Worm (Caenorhabditis elegans) whole organism, young adult: ENCODE results near the gene cks-1.

Experiments
- B0019.2 ChIP-seq: fragments of 200-800 bp; sonication (Bioruptor generic); conservative IDR thresholded peaks from 2 replicates; pipeline ENCODE4 v1.3.6; 2022; ENCODE audit warnings: missing genetic modification reagents, missing genetic modification characterization, missing compliant biosample characterization
- B0035.1 ChIP-seq: sonication (generic microtip); optimal IDR thresholded peaks from 2 replicates; lab custom pipeline; 2016; ENCODE audit warnings: missing genetic modification characterization, mild to moderate bottlenecking, missing compliant biosample characterization, missing genotype, missing genetic modification reagents
- B0336.3 ChIP-seq: fragments of 200-800 bp; sonication (Bioruptor generic); IDR thresholded peaks from 2 replicates; pipeline ENCODE4 v1.3.6; 2022; ENCODE audit warnings: missing genetic modification characterization, missing compliant biosample characterization
- C06A6.2 ChIP-seq: fragments of 200-800 bp; sonication (Bioruptor generic); conservative IDR thresholded peaks from 2 replicates; pipeline ENCODE4 v1.3.6; 2022; ENCODE audit warnings: missing genetic modification characterization, missing compliant biosample characterization
- C17E4.6 ChIP-seq: fragments of 200-800 bp; sonication (Bioruptor generic); IDR thresholded peaks from 2 replicates; pipeline ENCODE4 v1.3.6; 2022; ENCODE audit warnings: missing genetic modification reagents, missing genetic modification characterization, missing compliant biosample characterization
- D2030.7 ChIP-seq: fragments of 200-800 bp; sonication (Bioruptor generic); IDR thresholded peaks from 2 replicates; pipeline ENCODE4 v1.3.6; 2022; ENCODE audit warnings: missing genetic modification reagents, missing genetic modification characterization, missing compliant biosample characterization
- F49E8.2 ChIP-seq: sonication (generic microtip); optimal IDR thresholded peaks from 3 replicates; lab custom pipeline; 2017; ENCODE audit warnings: missing genetic modification characterization, mild to moderate bottlenecking, missing compliant biosample characterization, antibody characterized with exemption, moderate library complexity; ENCODE audit not compliant: insufficient read depth
- F52B5.7 ChIP-seq: sonication (generic microtip); optimal IDR thresholded peaks from 2 replicates; lab custom pipeline; 2016; ENCODE audit warnings: mild to moderate bottlenecking, missing genetic modification characterization, missing compliant biosample characterization
- F57C9.4 ChIP-seq: sonication (generic microtip); optimal IDR thresholded peaks from 2 replicates; lab custom pipeline; 2017; ENCODE audit warnings: mild to moderate bottlenecking, missing genetic modification characterization, missing compliant biosample characterization
- T07F8.4 ChIP-seq: sonication (generic microtip); optimal IDR thresholded peaks from 2 replicates; lab custom pipeline; 2016; ENCODE audit warnings: mild to moderate bottlenecking, missing genetic modification characterization, moderate library complexity, missing compliant biosample characterization
- Y53G8AR.9 ChIP-seq: fragments of 200-800 bp; sonication (Bioruptor generic); conservative IDR thresholded peaks from 2 replicates; pipeline ENCODE4 v1.3.6; 2022; ENCODE audit warnings: missing genetic modification reagents, missing genetic modification characterization, missing compliant biosample characterization
- Y95B8A.8 ChIP-seq: fragments of 200-800 bp; sonication (Bioruptor generic); IDR thresholded peaks from 2 replicates; pipeline ENCODE4 v1.3.6; 2022; ENCODE audit warnings: missing genetic modification reagents, missing genetic modification characterization, missing compliant biosample characterization
- aptf-3 ChIP-seq: fragments of 200-800 bp; sonication (Bioruptor generic); IDR thresholded peaks from 2 replicates; pipeline ENCODE4 v1.3.6; 2022; ENCODE audit warnings: missing genetic modification characterization, missing compliant biosample characterization
- atf-7 ChIP-seq: sonication (generic microtip); optimal IDR thresholded peaks from 2 replicates; lab custom pipeline; 2017; ENCODE audit warnings: mild to moderate bottlenecking, missing genetic modification characterization, missing compliant biosample characterization
- athp-1 ChIP-seq: sonication (generic microtip); optimal IDR thresholded peaks from 2 replicates; lab custom pipeline; 2017; ENCODE audit warnings: mild to moderate bottlenecking, missing genetic modification characterization, missing compliant biosample characterization
- attf-6 ChIP-seq: fragments of 200-800 bp; sonication (Bioruptor generic); IDR thresholded peaks from 2 replicates; pipeline ENCODE4 v1.3.6; 2022; ENCODE audit warnings: missing genetic modification reagents, missing genetic modification characterization, missing compliant biosample characterization
- bed-1 ChIP-seq: fragments of 200-800 bp; sonication (Bioruptor generic); IDR thresholded peaks from 2 replicates; pipeline ENCODE4 v1.3.6; 2022; ENCODE audit warnings: missing genetic modification reagents, missing genetic modification characterization, missing compliant biosample characterization
- cebp-1 ChIP-seq, 2 experiments: fragments of 200-800 bp in 1 of 2; sonication (Bioruptor generic) in 1 of 2; sonication (generic microtip) in 1 of 2; IDR thresholded peaks in 1 of 2; optimal IDR thresholded peaks in 1 of 2; 2 replicates each; pipeline versions ENCODE4 v1.3.6 to Lab custom; 2017 to 2022; ENCODE audit warnings: missing compliant biosample characterization in 2 of 2, missing genetic modification characterization in 2 of 2, mild to moderate bottlenecking in 1 of 2, missing genetic modification reagents in 1 of 2, moderate library complexity in 1 of 2
- ceh-27 ChIP-seq: fragments of 200-800 bp; sonication (Bioruptor generic); optimal IDR thresholded peaks from 2 replicates; lab custom pipeline; 2018; ENCODE audit warnings: mild to moderate bottlenecking, missing genetic modification characterization, moderate library complexity, missing compliant biosample characterization
- ceh-58 ChIP-seq: fragments of 200-800 bp; sonication (Bioruptor generic); IDR thresholded peaks from 2 replicates; pipeline ENCODE4 v1.3.6; 2022; ENCODE audit warnings: missing genetic modification characterization, missing compliant biosample characterization
- ceh-91 ChIP-seq: fragments of 200-800 bp; sonication (Bioruptor generic); IDR thresholded peaks from 2 replicates; pipeline ENCODE4 v1.3.6; 2022; ENCODE audit warnings: missing genetic modification reagents, missing genetic modification characterization, missing compliant biosample characterization
- die-1 ChIP-seq: sonication (generic microtip); optimal IDR thresholded peaks from 2 replicates; lab custom pipeline; 2016; ENCODE audit warnings: missing genotype, mild to moderate bottlenecking, missing genetic modification characterization, missing compliant biosample characterization
- dox-1 ChIP-seq: fragments of 200-800 bp; sonication (Bioruptor generic); IDR thresholded peaks from 2 replicates; pipeline ENCODE4 v1.3.6; 2022; ENCODE audit warnings: missing genetic modification reagents, missing genetic modification characterization, missing compliant biosample characterization
- efl-1 ChIP-seq: fragments of 150-350 bp; optimal IDR thresholded peaks from 2 replicates; lab custom pipeline; 2014; ENCODE audit warnings: missing biosample characterization, missing genetic modification reagents, missing genetic modification characterization
- hlh-12 ChIP-seq: sonication (generic microtip); optimal IDR thresholded peaks from 2 replicates; lab custom pipeline; 2016; ENCODE audit warnings: missing genetic modification characterization, missing compliant biosample characterization
- hrde-1 ChIP-seq: sonication (generic microtip); optimal IDR thresholded peaks from 2 replicates; lab custom pipeline; 2016; ENCODE audit warnings: missing genetic modification characterization, mild to moderate bottlenecking, missing compliant biosample characterization, moderate library complexity, missing genotype, missing genetic modification reagents, borderline replicate concordance
- lag-1 ChIP-seq: fragments of 200-800 bp; sonication (Bioruptor generic); IDR thresholded peaks from 2 replicates; pipeline ENCODE4 v1.3.6; 2022; ENCODE audit warnings: missing genetic modification reagents, missing genetic modification characterization, missing compliant biosample characterization
- let-526 ChIP-seq: fragments of 200-800 bp; sonication (Bioruptor generic); IDR thresholded peaks from 2 replicates; pipeline ENCODE4 v1.3.6; 2022; ENCODE audit warnings: missing genetic modification reagents, missing genetic modification characterization, missing compliant biosample characterization
- let-607 ChIP-seq, 2 experiments: fragments of 200-800 bp in 1 of 2; sonication (Bioruptor generic) in 1 of 2; sonication (generic microtip) in 1 of 2; optimal IDR thresholded peaks; 2 replicates each; lab custom pipeline; 2016 to 2018; ENCODE audit warnings: mild to moderate bottlenecking in 2 of 2, missing compliant biosample characterization in 2 of 2, missing genetic modification characterization in 2 of 2, moderate library complexity in 2 of 2, missing genotype in 1 of 2
- lin-35 ChIP-seq, 3 experiments: fragments of 150-350 bp in 2 of 3; sonication (generic microtip) in 1 of 3; optimal IDR thresholded peaks; 2 replicates each; lab custom pipeline; 2014 to 2018; ENCODE audit warnings: missing biosample characterization in 3 of 3, missing genetic modification characterization in 3 of 3, missing genetic modification reagents in 3 of 3
- lir-1 ChIP-seq: fragments of 200-800 bp; sonication (Bioruptor generic); conservative IDR thresholded peaks from 2 replicates; pipeline ENCODE4 v1.3.6; 2022; ENCODE audit warnings: missing genetic modification reagents, missing genetic modification characterization, missing compliant biosample characterization
- lsy-27 ChIP-seq: sonication (generic microtip); optimal IDR thresholded peaks from 2 replicates; lab custom pipeline; 2017; ENCODE audit warnings: missing genetic modification characterization, mild to moderate bottlenecking, missing compliant biosample characterization, antibody characterized with exemption, missing genotype, borderline replicate concordance; ENCODE audit not compliant: insufficient read depth
- madf-3 ChIP-seq: fragments of 200-800 bp; sonication (Bioruptor generic); IDR thresholded peaks from 2 replicates; pipeline ENCODE4 v1.3.6; 2022; ENCODE audit warnings: missing genetic modification reagents, missing genetic modification characterization, missing compliant biosample characterization
- mcd-1 ChIP-seq: fragments of 200-800 bp; sonication (Bioruptor generic); IDR thresholded peaks from 2 replicates; pipeline ENCODE4 v1.3.6; 2022; ENCODE audit warnings: missing genetic modification reagents, missing genetic modification characterization, missing compliant biosample characterization
- nfya-2 ChIP-seq: fragments of 200-800 bp; sonication (Bioruptor generic); IDR thresholded peaks from 2 replicates; pipeline ENCODE4 v1.3.6; 2022; ENCODE audit warnings: missing genetic modification reagents, missing genetic modification characterization, missing compliant biosample characterization
- nhr-120 ChIP-seq: fragments of 200-800 bp; sonication (Bioruptor generic); IDR thresholded peaks from 2 replicates; pipeline ENCODE4 v1.3.6; 2022; ENCODE audit warnings: missing genetic modification characterization, missing compliant biosample characterization
- nhr-80 ChIP-seq: sonication (generic microtip); optimal IDR thresholded peaks from 2 replicates; lab custom pipeline; 2016; ENCODE audit warnings: missing genetic modification characterization, missing compliant biosample characterization
- pha-4 ChIP-seq: fragments of 150-350 bp; sonication (generic microtip); optimal IDR thresholded peaks from 2 replicates; lab custom pipeline; 2014; ENCODE audit warnings: missing biosample characterization, missing genetic modification reagents, missing genetic modification characterization
- rcor-1 ChIP-seq: fragments of 200-800 bp; sonication (Bioruptor generic); IDR thresholded peaks from 2 replicates; pipeline ENCODE4 v1.3.6; 2022; ENCODE audit warnings: missing genetic modification reagents, missing genetic modification characterization, missing compliant biosample characterization
- sdz-38 ChIP-seq: sonication (generic microtip); optimal IDR thresholded peaks from 2 replicates; lab custom pipeline; 2016; ENCODE audit warnings: missing genotype, missing genetic modification characterization, missing compliant biosample characterization
- snpc-4 ChIP-seq, 5 experiments: fragments of 150-350 bp in 1 of 5; sonication (generic microtip) in 4 of 5; optimal IDR thresholded peaks; 2 replicates each; lab custom pipeline; 2014 to 2018; ENCODE audit warnings: missing genetic modification characterization in 5 of 5, missing biosample characterization in 3 of 5, antibody characterized with exemption in 2 of 5, mild to moderate bottlenecking in 2 of 5, missing compliant biosample characterization in 2 of 5, missing genotype in 2 of 5, moderate library complexity in 2 of 5, missing genetic modification reagents in 1 of 5
- sptf-2 ChIP-seq: fragments of 200-800 bp; sonication (Bioruptor generic); optimal IDR thresholded peaks from 2 replicates; lab custom pipeline; 2018; ENCODE audit warnings: mild to moderate bottlenecking, missing genetic modification characterization, missing compliant biosample characterization
- tbp1 ChIP-seq: fragments of 200-800 bp; sonication (Bioruptor generic); optimal IDR thresholded peaks from 2 replicates; lab custom pipeline; 2018; ENCODE audit warnings: mild to moderate bottlenecking, missing genetic modification characterization, missing compliant biosample characterization
- tlf-1 ChIP-seq: fragments of 200-800 bp; sonication (Bioruptor generic); optimal IDR thresholded peaks from 2 replicates; lab custom pipeline; 2018; ENCODE audit warnings: mild to moderate bottlenecking, missing genetic modification characterization, missing compliant biosample characterization
- unc-62 ChIP-seq: fragments of 150-350 bp; optimal IDR thresholded peaks from 2 replicates; lab custom pipeline; 2014; ENCODE audit warnings: missing biosample characterization, missing genetic modification reagents, missing genetic modification characterization
- ztf-22 ChIP-seq: fragments of 200-800 bp; sonication (Bioruptor generic); optimal IDR thresholded peaks from 2 replicates; lab custom pipeline; 2018; ENCODE audit warnings: mild to moderate bottlenecking, missing genetic modification characterization, moderate library complexity, missing compliant biosample characterization

Gene cks-1

ce11 chrIV:8527598-8528012 lies 13.9 kb downstream of the cks-1 start (continued):
- peak; percentile 64 for TF ChIP-seq lir-1 (GFP tag; lab: Robert Waterston, UW)
- TF ChIP-seq F52B5.7 (tag; lab: Kevin White, UChicago) = no peak
- no peak for TF ChIP-seq B0019.2 (GFP tag; lab: Robert Waterston, UW)
- peak; percentile 90 for TF ChIP-seq C06A6.2 (GFP tag; lab: Robert Waterston, UW)
- peak; percentile 81 for TF ChIP-seq B0336.3
- no peak for TF ChIP-seq lsy-27
- TF ChIP-seq lin-35 (GFP tag; optimal IDR thresholded peaks at IDR 0.05; lab: Kevin White, UChicago) = peak in 1 of 3 experiments; percentile 14
- no peak for TF ChIP-seq hlh-12 (tag; lab: Kevin White, UChicago)
- 0 out of 2 replicates have a peak, but pooled peaks have one; percentile 16 for TF ChIP-seq Y95B8A.8 (GFP tag; lab: Robert Waterston, UW)
- 0 out of 2 replicates have a peak, but pooled peaks have one; percentile 58 for TF ChIP-seq let-526
- peak; percentile 68 for TF ChIP-seq B0035.1 (tag; lab: Kevin White, UChicago)
- TF ChIP-seq bed-1 (GFP tag; lab: Robert Waterston, UW) = no peak
- TF ChIP-seq nhr-80 (tag; lab: Kevin White, UChicago) = peak; percentile 99
- no peak for TF ChIP-seq D2030.7 (GFP tag; lab: Robert Waterston, UW)
- peak; percentile 29 to 90 for TF ChIP-seq let-607 (tag; optimal IDR thresholded peaks at IDR 0.05; lab: Kevin White, UChicago)
- peak; percentile 55 for TF ChIP-seq die-1
- no peak for TF ChIP-seq athp-1 (tag; lab: Kevin White, UChicago)
- TF ChIP-seq, all 124 proteins: peak for 44

ce11 chrIV:8528345-8528744 lies 14.6 kb downstream of the cks-1 start:
- TF ChIP-seq Y53G8AR.9 (GFP tag; lab: Robert Waterston, UW) (no peak), lag-1 (no peak), ceh-91 (no peak), bed-1 (GFP tag; lab: Robert Waterston, UW) (no peak), tbp1 (GFP tag; lab: Kevin White, UChicago) (peak; percentile 36), F57C9.4 (no peak), C17E4.6 (GFP tag; lab: Robert Waterston, UW) (no peak), madf-3 (GFP tag; lab: Robert Waterston, UW) (no peak), mcd-1 (GFP tag; lab: Robert Waterston, UW) (no peak), cebp-1 (GFP tag; IDR thresholded peaks at IDR 0.05; lab: Robert Waterston, UW) (no peak), cebp-1 (tag; optimal IDR thresholded peaks at IDR 0.05; lab: Kevin White, UChicago) (peak; percentile 44), atf-7 (no peak), snpc-4 (GFP tag; optimal IDR thresholded peaks at IDR 0.05; lab: Kevin White, UChicago) (no peak), snpc-4 (tag; optimal IDR thresholded peaks at IDR 0.05; lab: Kevin White, UChicago) (peak in 1 of 4 experiments; percentile 17), dox-1 (GFP tag; lab: Robert Waterston, UW) (no peak), pha-4 (tag; lab: Kevin White, UChicago) (peak; percentile 18), let-607 (tag; optimal IDR thresholded peaks at IDR 0.05; lab: Kevin White, UChicago) (peak in 1 of 2 experiments; percentile 28), nhr-80 (tag; lab: Kevin White, UChicago) (peak; percentile 81), efl-1 (no peak), sdz-38 (tag; lab: Kevin White, UChicago) (no peak), unc-62 (GFP tag; lab: Kevin White, UChicago) (peak; percentile 65), rcor-1 (GFP tag; lab: Robert Waterston, UW) (no peak), aptf-3 (GFP tag; lab: Robert Waterston, UW) (no peak), hrde-1 (tag; lab: Kevin White, UChicago) (no peak), ztf-22 (GFP tag; lab: Kevin White, UChicago) (peak; percentile 74), nfya-2 (GFP tag; lab: Robert Waterston, UW) (no peak), ceh-27 (no peak), ceh-58 (no peak), sptf-2 (GFP tag; lab: Kevin White, UChicago) (no peak), attf-6 (no peak), tlf-1 (GFP tag; lab: Kevin White, UChicago) (peak; percentile 34), F49E8.2 (tag; lab: Kevin White, UChicago) (no peak), nhr-120 (GFP tag; lab: Robert Waterston, UW) (no peak), T07F8.4 (no peak)
